Worm (Caenorhabditis elegans) whole organism, L1 larva: ENCODE results near the gene EEED8.4.

Source experiments
- C04F5.9 ChIP-seq: sonication (generic microtip); optimal IDR thresholded peaks from 2 replicates; lab custom pipeline; 2016; ENCODE audit warnings: missing genetic modification characterization, missing compliant biosample characterization
- C16A3.4 ChIP-seq: fragments of 150-350 bp; optimal IDR thresholded peaks from 2 replicates; lab custom pipeline; 2014; ENCODE audit warnings: missing biosample characterization, missing genetic modification characterization
- F16B12.6 ChIP-seq: fragments of 150-350 bp; optimal IDR thresholded peaks from 2 replicates; lab custom pipeline; 2014; ENCODE audit warnings: missing biosample characterization, missing genetic modification characterization
- Y116A8C.19 ChIP-seq: sonication (generic microtip); optimal IDR thresholded peaks from 2 replicates; lab custom pipeline; 2016; ENCODE audit warnings: missing compliant biosample characterization, missing genetic modification characterization, borderline replicate concordance
- aha-1 ChIP-seq: fragments of 150-350 bp; optimal IDR thresholded peaks from 2 replicates; lab custom pipeline; 2014; ENCODE audit warnings: missing biosample characterization, missing genetic modification characterization
- aly-2 ChIP-seq: fragments of 150-350 bp; optimal IDR thresholded peaks from 2 replicates; lab custom pipeline; 2014; ENCODE audit warnings: missing biosample characterization, missing genetic modification characterization
- ama-1 ChIP-seq: fragments of 150-350 bp; optimal IDR thresholded peaks from 2 replicates; lab custom pipeline; 2014
- blmp-1 ChIP-seq: fragments of 150-350 bp; optimal IDR thresholded peaks from 2 replicates; lab custom pipeline; 2014; ENCODE audit warnings: missing biosample characterization, missing genetic modification characterization
- ceh-8 ChIP-seq: fragments of 200-800 bp; sonication (Bioruptor generic); optimal IDR thresholded peaks from 2 replicates; lab custom pipeline; 2018; ENCODE audit warnings: mild to moderate bottlenecking, missing genetic modification characterization, moderate library complexity, missing compliant biosample characterization
- ceh-82 ChIP-seq, 3 experiments: fragments of 150-350 bp in 1 of 3; sonication (generic microtip) in 2 of 3; optimal IDR thresholded peaks; 2 replicates each; lab custom pipeline; 2014 to 2017; ENCODE audit warnings: missing biosample characterization in 3 of 3, missing genetic modification characterization in 3 of 3
- ceh-90 ChIP-seq: sonication (generic microtip); optimal IDR thresholded peaks from 2 replicates; lab custom pipeline; 2016; ENCODE audit warnings: missing genetic modification characterization, missing compliant biosample characterization
- ces-1 ChIP-seq: fragments of 150-350 bp; optimal IDR thresholded peaks from 2 replicates; lab custom pipeline; 2014; ENCODE audit warnings: missing biosample characterization, missing genetic modification reagents, missing genetic modification characterization
- dpl-1 ChIP-seq, 3 experiments: fragments of 150-350 bp in 2 of 3; sonication (generic microtip) in 1 of 3; optimal IDR thresholded peaks; 2 replicates each; lab custom pipeline; 2014 to 2017; ENCODE audit warnings: missing biosample characterization in 3 of 3, missing genetic modification characterization in 3 of 3, missing genetic modification reagents in 3 of 3
- dsc-1 ChIP-seq: sonication (generic microtip); optimal IDR thresholded peaks from 2 replicates; lab custom pipeline; 2016; ENCODE audit warnings: mild to moderate bottlenecking, missing genetic modification characterization, missing compliant biosample characterization
- efl-1 ChIP-seq, 4 experiments: fragments of 150-350 bp; optimal IDR thresholded peaks in 3 of 4; peaks in 1 of 4; 1 replicate in 1 of 4; 2 replicates in 3 of 4; lab custom pipeline; 2014; ENCODE audit warnings: missing biosample characterization in 2 of 4, missing genetic modification characterization in 2 of 4, missing genetic modification reagents in 2 of 4
- efl-3 ChIP-seq: fragments of 200-800 bp; sonication (Bioruptor generic); optimal IDR thresholded peaks from 2 replicates; lab custom pipeline; 2018; ENCODE audit warnings: mild to moderate bottlenecking, missing genetic modification characterization, missing compliant biosample characterization
- elt-2 ChIP-seq: sonication (generic microtip); optimal IDR thresholded peaks from 2 replicates; lab custom pipeline; 2016; ENCODE audit warnings: missing genetic modification characterization, mild to moderate bottlenecking, inconsistent platforms, missing compliant biosample characterization, missing genetic modification reagents
- ets-5 ChIP-seq: fragments of 200-800 bp; sonication (Bioruptor generic); IDR thresholded peaks from 2 replicates; pipeline ENCODE4 v1.3.6; 2022; ENCODE audit warnings: missing genetic modification characterization, missing compliant biosample characterization
- fkh-4 ChIP-seq: sonication (generic microtip); optimal IDR thresholded peaks from 2 replicates; lab custom pipeline; 2016; ENCODE audit warnings: missing compliant biosample characterization, missing genetic modification characterization, borderline replicate concordance
- fkh-8 ChIP-seq: sonication (generic microtip); optimal IDR thresholded peaks from 2 replicates; lab custom pipeline; 2016; ENCODE audit warnings: mild to moderate bottlenecking, missing genetic modification characterization, missing compliant biosample characterization
- fos-1 ChIP-seq: fragments of 150-350 bp; optimal IDR thresholded peaks from 2 replicates; lab custom pipeline; 2014; ENCODE audit warnings: missing biosample characterization, missing genetic modification characterization
- grh-1 ChIP-seq: fragments of 200-800 bp; sonication (Bioruptor generic); IDR thresholded peaks from 2 replicates; pipeline ENCODE4 v1.3.6; 2022; ENCODE audit warnings: missing genetic modification reagents, missing genetic modification characterization, missing compliant biosample characterization
- hlh-4 ChIP-seq: sonication (generic microtip); optimal IDR thresholded peaks from 2 replicates; lab custom pipeline; 2016; ENCODE audit warnings: mild to moderate bottlenecking, missing genetic modification characterization, missing compliant biosample characterization
- irx-1 ChIP-seq: sonication (generic microtip); optimal IDR thresholded peaks from 2 replicates; lab custom pipeline; 2016; ENCODE audit warnings: missing genetic modification characterization, missing compliant biosample characterization
- jun-1 ChIP-seq: fragments of 150-350 bp; optimal IDR thresholded peaks from 2 replicates; lab custom pipeline; 2014; ENCODE audit warnings: missing biosample characterization, missing genetic modification reagents, missing genetic modification characterization
- lin-13 ChIP-seq: fragments of 150-350 bp; optimal IDR thresholded peaks from 2 replicates; lab custom pipeline; 2014; ENCODE audit warnings: missing biosample characterization, missing genetic modification reagents, missing genetic modification characterization
- lin-14 ChIP-seq: fragments of 200-800 bp; sonication (Bioruptor generic); optimal IDR thresholded peaks from 2 replicates; lab custom pipeline; 2018; ENCODE audit warnings: mild to moderate bottlenecking, missing genetic modification characterization, moderate library complexity, missing compliant biosample characterization
- lin-15B ChIP-seq: fragments of 150-350 bp; sonication (generic microtip); optimal IDR thresholded peaks from 3 replicates; lab custom pipeline; 2014; ENCODE audit warnings: missing biosample characterization, missing genetic modification characterization
- lin-39 ChIP-seq: fragments of 150-350 bp; optimal IDR thresholded peaks from 2 replicates; lab custom pipeline; 2014; ENCODE audit warnings: missing biosample characterization, missing genetic modification reagents, missing genetic modification characterization
- lir-3 ChIP-seq: sonication (generic microtip); optimal IDR thresholded peaks from 2 replicates; lab custom pipeline; 2016; ENCODE audit warnings: mild to moderate bottlenecking, missing genetic modification characterization, moderate library complexity, missing compliant biosample characterization; ENCODE audit not compliant: poor library complexity
- lsy-2 ChIP-seq, 2 experiments: fragments of 150-350 bp; optimal IDR thresholded peaks; 2 replicates each; lab custom pipeline; 2014; ENCODE audit warnings: missing biosample characterization in 2 of 2, missing genetic modification characterization in 2 of 2
- mab-9 ChIP-seq: fragments of 200-800 bp; sonication (Bioruptor generic); IDR thresholded peaks from 2 replicates; pipeline ENCODE4 v1.3.6; 2022; ENCODE audit warnings: missing genetic modification reagents, missing genetic modification characterization, missing compliant biosample characterization
- mdl-1 ChIP-seq, 2 experiments: fragments of 150-350 bp; optimal IDR thresholded peaks; 2 replicates each; lab custom pipeline; 2014 to 2017; ENCODE audit warnings: missing biosample characterization in 2 of 2, missing genetic modification characterization in 2 of 2, inconsistent platforms in 1 of 2
- nhr-12 ChIP-seq: sonication (generic microtip); optimal IDR thresholded peaks from 2 replicates; lab custom pipeline; 2017; ENCODE audit warnings: missing biosample characterization, missing genetic modification characterization
- nhr-19 ChIP-seq: fragments of 200-800 bp; sonication (Bioruptor generic); conservative IDR thresholded peaks from 2 replicates; pipeline ENCODE4 v1.3.6; 2022; ENCODE audit warnings: missing genetic modification characterization, missing compliant biosample characterization
- nhr-20 ChIP-seq: sonication (generic microtip); optimal IDR thresholded peaks from 2 replicates; lab custom pipeline; 2016; ENCODE audit warnings: mild to moderate bottlenecking, missing genetic modification characterization, missing compliant biosample characterization
- nhr-237 ChIP-seq: fragments of 150-350 bp; optimal IDR thresholded peaks from 2 replicates; lab custom pipeline; 2014; ENCODE audit warnings: missing biosample characterization, missing genetic modification characterization
- nhr-47 ChIP-seq: sonication (generic microtip); optimal IDR thresholded peaks from 2 replicates; lab custom pipeline; 2016; ENCODE audit warnings: mild to moderate bottlenecking, missing genetic modification characterization, moderate library complexity, missing compliant biosample characterization
- nhr-71 ChIP-seq: sonication (generic microtip); optimal IDR thresholded peaks from 2 replicates; lab custom pipeline; 2016; ENCODE audit warnings: mild to moderate bottlenecking, missing genetic modification characterization, moderate library complexity, missing compliant biosample characterization
- nhr-84 ChIP-seq: sonication (generic microtip); optimal IDR thresholded peaks from 2 replicates; lab custom pipeline; 2017; ENCODE audit warnings: missing biosample characterization, missing genetic modification characterization
- rnt-1 ChIP-seq: sonication (generic microtip); optimal IDR thresholded peaks from 2 replicates; lab custom pipeline; 2016; ENCODE audit warnings: mild to moderate bottlenecking, missing genetic modification characterization, moderate library complexity, missing compliant biosample characterization
- snpc-4 ChIP-seq: fragments of 150-350 bp; optimal IDR thresholded peaks from 2 replicates; lab custom pipeline; 2014; ENCODE audit warnings: missing biosample characterization, missing genetic modification characterization
- sox-4 ChIP-seq: sonication (generic microtip); optimal IDR thresholded peaks from 2 replicates; lab custom pipeline; 2016; ENCODE audit warnings: missing genetic modification characterization, missing compliant biosample characterization
- sup-37 ChIP-seq: fragments of 200-800 bp; sonication (Bioruptor generic); optimal IDR thresholded peaks from 2 replicates; lab custom pipeline; 2018; ENCODE audit warnings: mild to moderate bottlenecking, missing genetic modification characterization, missing compliant biosample characterization
- swsn-7 ChIP-seq: sonication (generic microtip); optimal IDR thresholded peaks from 2 replicates; lab custom pipeline; 2016; ENCODE audit warnings: missing genetic modification characterization, missing compliant biosample characterization
- unc-130 ChIP-seq: fragments of 150-350 bp; optimal IDR thresholded peaks from 2 replicates; lab custom pipeline; 2017; ENCODE audit warnings: missing biosample characterization, missing genetic modification characterization, inconsistent platforms
- unc-30 ChIP-seq: sonication (generic microtip); optimal IDR thresholded peaks from 2 replicates; lab custom pipeline; 2017; ENCODE audit warnings: missing biosample characterization, missing genetic modification characterization
- unc-62 ChIP-seq: fragments of 150-350 bp; optimal IDR thresholded peaks from 2 replicates; lab custom pipeline; 2014; ENCODE audit warnings: missing biosample characterization, missing genetic modification reagents, missing genetic modification characterization
- unc-86 ChIP-seq: sonication (generic microtip); optimal IDR thresholded peaks from 2 replicates; lab custom pipeline; 2016; ENCODE audit warnings: missing genetic modification characterization, missing compliant biosample characterization
- unc-98 ChIP-seq: fragments of 200-800 bp; sonication (Bioruptor generic); IDR thresholded peaks from 2 replicates; pipeline ENCODE4 v1.3.6; 2022; ENCODE audit warnings: missing genetic modification characterization, missing compliant biosample characterization
- vab-15 ChIP-seq: sonication (generic microtip); optimal IDR thresholded peaks from 2 replicates; lab custom pipeline; 2017; ENCODE audit warnings: missing genotype, mild to moderate bottlenecking, missing genetic modification characterization, missing compliant biosample characterization
- xbp-1 ChIP-seq: sonication (generic microtip); optimal IDR thresholded peaks from 2 replicates; lab custom pipeline; 2016; ENCODE audit warnings: missing genetic modification characterization, missing compliant biosample characterization
- zip-4 ChIP-seq: fragments of 200-800 bp; sonication (Bioruptor generic); optimal IDR thresholded peaks from 2 replicates; lab custom pipeline; 2018; ENCODE audit warnings: mild to moderate bottlenecking, missing genetic modification characterization, moderate library complexity, missing compliant biosample characterization
- ztf-4 ChIP-seq: fragments of 150-350 bp; optimal IDR thresholded peaks from 2 replicates; lab custom pipeline; 2014; ENCODE audit warnings: missing biosample characterization, missing genetic modification characterization

EEED8.4 gene

DNA sequence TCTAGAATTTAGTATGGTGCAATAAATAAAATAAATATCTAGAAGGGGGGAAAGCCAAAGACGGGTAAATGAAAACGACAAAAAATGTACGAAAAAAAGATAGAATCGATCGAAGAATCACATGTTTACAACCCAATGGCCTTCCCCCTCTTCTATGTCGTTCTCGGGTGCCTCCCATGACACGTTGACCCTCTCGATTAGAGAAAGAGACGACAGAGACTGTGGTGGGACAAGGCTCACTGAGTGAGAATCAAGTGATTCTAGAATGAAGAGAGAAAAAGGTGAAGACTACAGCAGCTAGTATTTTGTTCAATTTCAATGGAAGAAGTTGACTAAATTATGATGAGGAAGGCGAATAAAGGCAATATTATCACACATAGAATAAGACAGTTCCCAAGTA lies 16.9 kb downstream of the EEED8.4 start:
- TF ChIP-seq unc-86 (tag; lab: Kevin White, UChicago) (no peak), hlh-4 (no peak), ceh-8 (GFP tag; lab: Kevin White, UChicago) (no peak), ces-1 (GFP tag; lab: Kevin White, UChicago) (no peak), nhr-20 (tag; lab: Kevin White, UChicago) (peak; percentile 60), ceh-82 (tag; optimal IDR thresholded peaks at IDR 0.05; lab: Kevin White, UChicago) (no peak), ceh-90 (no peak), fkh-4 (tag; lab: Kevin White, UChicago) (no peak), F16B12.6 (tag; lab: Kevin White, UChicago) (peak; percentile 34), dsc-1 (tag; lab: Kevin White, UChicago) (no peak), lsy-2 (tag; optimal IDR thresholded peaks at IDR 0.05; lab: Kevin White, UChicago) (peak; percentile 56 to 73), C16A3.4 (tag; lab: Kevin White, UChicago) (peak; percentile 55), mab-9 (GFP tag; lab: Robert Waterston, UW) (no peak), blmp-1 (tag; lab: Kevin White, UChicago) (peak; percentile 34), rnt-1 (peak; percentile 71), ztf-4 (tag; lab: Kevin White, UChicago) (peak; percentile 36), unc-62 (no peak), nhr-71 (tag; lab: Kevin White, UChicago) (peak; percentile 78), aha-1 (tag; lab: Kevin White, UChicago) (no peak), unc-30 (tag; lab: Kevin White, UChicago) (no peak), nhr-47 (tag; lab: Kevin White, UChicago) (peak; percentile 45), Y116A8C.19 (no peak), snpc-4 (tag; lab: Kevin White, UChicago) (peak; percentile 6), efl-3 (no peak), efl-1 (optimal IDR thresholded peaks at IDR 0.05; lab: Kevin White, UChicago) (peak; percentile 45 to 55), efl-1 (GFP tag; optimal IDR thresholded peaks at IDR 0.05 in 1 of 2; lab: Kevin White, UChicago) (peak; percentile 45 to 89), unc-130 (no peak), vab-15 (tag; lab: Kevin White, UChicago) (no peak), aly-2 (tag; lab: Kevin White, UChicago) (no peak), nhr-84 (no peak), swsn-7 (tag; lab: Kevin White, UChicago) (peak; percentile 48), fkh-8 (tag; lab: Kevin White, UChicago) (no peak), lin-13 (peak; percentile 37), sox-4 (tag; lab: Kevin White, UChicago) (no peak), sup-37 (GFP tag; lab: Kevin White, UChicago) (no peak), elt-2 (tag; lab: Kevin White, UChicago) (peak; percentile 59), nhr-19 (GFP tag; lab: Robert Waterston, UW) (peak; percentile 21; the same call in 1 of the 2 replicates), lin-15B (tag; lab: Kevin White, UChicago) (no peak), unc-98 (no peak), dpl-1 (GFP tag; optimal IDR thresholded peaks at IDR 0.05; lab: Kevin White, UChicago) (peak; percentile 21 to 60 (median 58)), ama-1 (lab: Kevin White, UChicago) (no peak), C04F5.9 (no peak), xbp-1 (tag; lab: Kevin White, UChicago) (peak; percentile 19), nhr-237 (no peak), zip-4 (no peak), irx-1 (tag; lab: Kevin White, UChicago) (no peak), lin-14 (GFP tag; lab: Kevin White, UChicago) (peak; percentile 85), nhr-12 (tag; lab: Kevin White, UChicago) (no peak), lin-39 (tag; lab: Kevin White, UChicago) (no peak), lir-3 (tag; lab: Kevin White, UChicago) (peak; percentile 12), mdl-1 (tag; optimal IDR thresholded peaks at IDR 0.05; lab: Kevin White, UChicago) (peak in 1 of 2 experiments; percentile 62), fos-1 (tag; lab: Kevin White, UChicago) (no peak), jun-1 (tag; lab: Kevin White, UChicago) (no peak), grh-1 (GFP tag; lab: Robert Waterston, UW) (no peak), ets-5 (GFP tag; lab: Robert Waterston, UW) (no peak)
